Worm (Caenorhabditis elegans): ENCODE results near the gene H03G16.5.

DNA sequence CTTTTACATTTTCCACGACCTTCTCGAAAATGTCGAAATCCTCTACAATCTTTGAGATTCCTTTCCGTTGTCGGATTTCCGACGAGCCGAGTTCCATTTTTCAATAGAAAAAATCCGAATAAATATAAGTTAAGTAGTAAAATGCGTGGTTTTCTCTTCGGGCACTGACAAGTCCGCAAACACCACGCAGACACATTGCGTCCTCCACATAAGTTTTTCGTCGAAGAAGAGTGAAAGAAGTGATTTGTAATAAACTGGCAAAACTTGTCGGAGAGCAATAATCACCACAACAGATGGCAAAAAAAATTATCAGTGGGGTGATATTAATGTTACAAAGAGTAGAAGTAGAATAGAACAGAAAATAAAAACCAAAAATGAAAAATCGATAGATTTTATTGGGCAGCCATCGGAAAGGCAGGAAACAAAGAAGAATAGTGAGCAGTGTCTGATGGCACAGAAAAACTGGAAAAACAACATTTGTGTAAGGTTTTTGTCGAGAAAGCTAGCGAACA is 49.7 kb downstream of the H03G16.5 start, which contains the start of gene ergi-2:
- TF ChIP-seq saeg-2 (GFP tag; IDR thresholded peaks at IDR 0.05) (no peak), unc-62 (GFP tag; optimal IDR thresholded peaks at IDR 0.05 in 1 of 2) (no peak), unc-62 (tag; optimal IDR thresholded peaks at IDR 0.05) (no peak), ama-1 (optimal IDR thresholded peaks at IDR 0.05) (no peak), skn-1 (tag; optimal IDR thresholded peaks at IDR 0.05) (no peak)
